Worm (Caenorhabditis elegans) whole organism, L4 larva: Measurements from ENCODE around the gene arrd-25.
A peak's percentile ranks its signal among the peaks of the same experiment; 100 is the strongest.

Source experiments
- D1046.2 ChIP-seq: fragments of 200-800 bp; sonication (Bioruptor generic); IDR thresholded peaks from 2 replicates; pipeline ENCODE4 v1.3.6; 2022; ENCODE audit warnings: missing genetic modification characterization, missing compliant biosample characterization
- F10B5.3 ChIP-seq: sonication (generic microtip); optimal IDR thresholded peaks from 2 replicates; lab custom pipeline; 2016; ENCODE audit warnings: mild to moderate bottlenecking, missing genetic modification characterization, missing compliant biosample characterization
- F44E2.7 ChIP-seq: fragments of 200-800 bp; sonication (Bioruptor generic); IDR thresholded peaks from 2 replicates; pipeline ENCODE4 v2.1.2; 2022; ENCODE audit warnings: missing genetic modification characterization, missing compliant biosample characterization
- Y48G9A.11 ChIP-seq: fragments of 200-800 bp; sonication (Bioruptor generic); IDR thresholded peaks from 2 replicates; pipeline ENCODE4 v1.3.6; 2022; ENCODE audit warnings: missing genetic modification reagents, missing genetic modification characterization, missing compliant biosample characterization
- Y75B8A.6 ChIP-seq: fragments of 200-800 bp; sonication (Bioruptor generic); IDR thresholded peaks from 2 replicates; pipeline ENCODE4 v1.3.6; 2022; ENCODE audit warnings: missing genetic modification reagents, missing genetic modification characterization, missing compliant biosample characterization
- ZK337.2 ChIP-seq: fragments of 200-800 bp; sonication (Bioruptor generic); IDR thresholded peaks from 2 replicates; pipeline ENCODE4 v1.3.6; 2022; ENCODE audit warnings: missing genetic modification reagents, missing genetic modification characterization, missing compliant biosample characterization
- ZK546.5 ChIP-seq, 2 experiments: sonication (generic microtip); optimal IDR thresholded peaks; 2 replicates each; lab custom pipeline; 2017; ENCODE audit warnings: missing biosample characterization in 2 of 2, missing genetic modification characterization in 2 of 2
- aha-1 ChIP-seq: fragments of 150-350 bp; peaks from one replicate; lab custom pipeline; 2014; ENCODE audit warnings: missing biosample characterization, missing genetic modification characterization
- aly-2 ChIP-seq: sonication (generic microtip); optimal IDR thresholded peaks from 2 replicates; lab custom pipeline; 2018; ENCODE audit warnings: missing biosample characterization, missing genetic modification characterization
- ama-1 ChIP-seq: fragments of 150-350 bp; optimal IDR thresholded peaks from 2 replicates; lab custom pipeline; 2014; ENCODE audit warnings: inconsistent platforms, mixed read lengths
- arid-1 ChIP-seq: fragments of 200-800 bp; sonication (Bioruptor generic); conservative IDR thresholded peaks from 2 replicates; pipeline ENCODE4 v1.3.6; 2022; ENCODE audit warnings: missing genetic modification reagents, missing genetic modification characterization, missing compliant biosample characterization
- ceh-20 ChIP-seq: fragments of 200-800 bp; sonication (Bioruptor generic); IDR thresholded peaks from 2 replicates; pipeline ENCODE4 v1.3.6; 2022; ENCODE audit warnings: missing genetic modification reagents, missing genetic modification characterization, missing compliant biosample characterization
- ceh-28 ChIP-seq: fragments of 150-350 bp; optimal IDR thresholded peaks from 2 replicates; lab custom pipeline; 2014; ENCODE audit warnings: missing biosample characterization, missing genetic modification reagents, missing genetic modification characterization
- ceh-62 ChIP-seq: sonication (generic microtip); optimal IDR thresholded peaks from 2 replicates; lab custom pipeline; 2017; ENCODE audit warnings: missing biosample characterization, missing genetic modification characterization
- cey-2 ChIP-seq: sonication (generic microtip); optimal IDR thresholded peaks from 3 replicates; lab custom pipeline; 2017; ENCODE audit warnings: missing genetic modification characterization, mild to moderate bottlenecking, missing compliant biosample characterization, antibody characterized with exemption, borderline replicate concordance; ENCODE audit not compliant: insufficient read depth
- ctbp-1 ChIP-seq: fragments of 200-800 bp; sonication (Bioruptor generic); IDR thresholded peaks from 2 replicates; pipeline ENCODE4 v1.3.6; 2022; ENCODE audit warnings: missing genetic modification reagents, missing genetic modification characterization, missing compliant biosample characterization
- daf-16 ChIP-seq, 3 experiments: sonication (generic microtip); optimal IDR thresholded peaks; 2 replicates each; lab custom pipeline; 2016 to 2017; ENCODE audit warnings: missing genetic modification characterization in 3 of 3, missing genetic modification reagents in 3 of 3, mild to moderate bottlenecking in 2 of 3, missing compliant biosample characterization in 2 of 3, missing biosample characterization in 1 of 3, moderate library complexity in 1 of 3
- dmd-6 ChIP-seq: fragments of 200-800 bp; sonication (Bioruptor generic); IDR thresholded peaks from 2 replicates; pipeline ENCODE4 v1.3.6; 2022; ENCODE audit warnings: missing genetic modification reagents, missing genetic modification characterization, missing compliant biosample characterization
- dmd-9 ChIP-seq: fragments of 200-800 bp; sonication (Bioruptor generic); IDR thresholded peaks from 2 replicates; pipeline ENCODE4 v1.3.6; 2022; ENCODE audit warnings: missing genetic modification reagents, missing genetic modification characterization, missing compliant biosample characterization
- duxl-1 ChIP-seq: sonication (generic microtip); optimal IDR thresholded peaks from 2 replicates; lab custom pipeline; 2016; ENCODE audit warnings: mild to moderate bottlenecking, missing genetic modification characterization, moderate library complexity, missing compliant biosample characterization; ENCODE audit not compliant: poor library complexity
- dve-1 ChIP-seq: sonication (generic microtip); optimal IDR thresholded peaks from 2 replicates; lab custom pipeline; 2017; ENCODE audit warnings: antibody characterized with exemption, mild to moderate bottlenecking, missing genetic modification characterization, missing compliant biosample characterization; ENCODE audit not compliant: insufficient read depth
- fos-1 ChIP-seq: fragments of 150-350 bp; optimal IDR thresholded peaks from 2 replicates; lab custom pipeline; 2014; ENCODE audit warnings: missing biosample characterization, missing genetic modification characterization
- hif-1 ChIP-seq, 2 experiments: sonication (generic microtip); optimal IDR thresholded peaks; 2 replicates each; lab custom pipeline; 2016 to 2017; ENCODE audit warnings: missing compliant biosample characterization in 2 of 2, missing genetic modification characterization in 2 of 2, missing genetic modification reagents in 2 of 2, missing genotype in 2 of 2, mild to moderate bottlenecking in 1 of 2
- hlh-30 ChIP-seq: sonication (generic microtip); optimal IDR thresholded peaks from 2 replicates; lab custom pipeline; 2017; ENCODE audit warnings: antibody characterized with exemption, mild to moderate bottlenecking, missing genetic modification characterization, missing compliant biosample characterization; ENCODE audit not compliant: insufficient read depth
- lim-7 ChIP-seq: fragments of 200-800 bp; sonication (Bioruptor generic); IDR thresholded peaks from 2 replicates; pipeline ENCODE4 v1.3.6; 2022; ENCODE audit warnings: missing genetic modification characterization, missing compliant biosample characterization
- lin-29 ChIP-seq: fragments of 200-800 bp; sonication (Bioruptor generic); IDR thresholded peaks from 2 replicates; pipeline ENCODE4 v1.3.6; 2022; ENCODE audit warnings: missing genetic modification reagents, missing genetic modification characterization, missing compliant biosample characterization
- mxl-3 ChIP-seq: fragments of 200-800 bp; sonication (Bioruptor generic); optimal IDR thresholded peaks from 2 replicates; lab custom pipeline; 2018; ENCODE audit warnings: mild to moderate bottlenecking, missing genetic modification characterization, missing compliant biosample characterization
- nhr-11 ChIP-seq: fragments of 150-350 bp; optimal IDR thresholded peaks from 2 replicates; lab custom pipeline; 2014; ENCODE audit warnings: missing biosample characterization, missing genetic modification characterization
- nhr-237 ChIP-seq: sonication (generic microtip); optimal IDR thresholded peaks from 2 replicates; lab custom pipeline; 2017; ENCODE audit warnings: missing biosample characterization, missing genetic modification characterization
- nhr-25 ChIP-seq: sonication (generic microtip); optimal IDR thresholded peaks from 2 replicates; lab custom pipeline; 2017; ENCODE audit warnings: missing genetic modification characterization, mild to moderate bottlenecking, missing compliant biosample characterization, antibody characterized with exemption, moderate library complexity, borderline replicate concordance; ENCODE audit not compliant: insufficient read depth
- nhr-28 ChIP-seq: fragments of 150-350 bp; optimal IDR thresholded peaks from 2 replicates; lab custom pipeline; 2014; ENCODE audit warnings: missing biosample characterization, missing genetic modification characterization
- nhr-42 ChIP-seq: fragments of 200-800 bp; sonication (Bioruptor generic); IDR thresholded peaks from 2 replicates; pipeline ENCODE4 v1.3.6; 2022; ENCODE audit warnings: missing genetic modification characterization, missing compliant biosample characterization
- nhr-76 ChIP-seq: fragments of 150-350 bp; optimal IDR thresholded peaks from 2 replicates; lab custom pipeline; 2014; ENCODE audit warnings: missing biosample characterization, missing genetic modification characterization
- pha-4 ChIP-seq, 2 experiments: fragments of 150-350 bp in 1 of 2; fragments of 200-800 bp in 1 of 2; sonication (Bioruptor generic) in 1 of 2; IDR thresholded peaks in 1 of 2; optimal IDR thresholded peaks in 1 of 2; 2 replicates each; pipeline versions ENCODE4 v1.3.6 to Lab custom; 2014 to 2022; ENCODE audit warnings: missing genetic modification characterization in 2 of 2, missing genetic modification reagents in 2 of 2, missing biosample characterization in 1 of 2, missing compliant biosample characterization in 1 of 2
- rbr-2 ChIP-seq: sonication (generic microtip); optimal IDR thresholded peaks from 2 replicates; lab custom pipeline; 2016; ENCODE audit warnings: missing genotype, missing genetic modification characterization, missing compliant biosample characterization
- saeg-2 ChIP-seq: fragments of 200-800 bp; sonication (Bioruptor generic); IDR thresholded peaks from 2 replicates; pipeline ENCODE4 v1.3.6; 2022; ENCODE audit warnings: missing genetic modification reagents, missing genetic modification characterization, missing compliant biosample characterization
- sdz-12 ChIP-seq: fragments of 200-800 bp; sonication (Bioruptor generic); optimal IDR thresholded peaks from 2 replicates; lab custom pipeline; 2018; ENCODE audit warnings: mild to moderate bottlenecking, missing genetic modification characterization, missing compliant biosample characterization
- set-16 ChIP-seq: fragments of 200-800 bp; sonication (Bioruptor generic); IDR thresholded peaks from 2 replicates; pipeline ENCODE4 v1.3.6; 2022; ENCODE audit warnings: missing genetic modification reagents, missing genetic modification characterization, missing compliant biosample characterization
- skn-1 ChIP-seq: fragments of 150-350 bp; optimal IDR thresholded peaks from 2 replicates; lab custom pipeline; 2014; ENCODE audit warnings: missing biosample characterization, missing genetic modification characterization
- spr-3 ChIP-seq: fragments of 200-800 bp; sonication (Bioruptor generic); optimal IDR thresholded peaks from 2 replicates; lab custom pipeline; 2018; ENCODE audit warnings: mild to moderate bottlenecking, missing genetic modification characterization, missing compliant biosample characterization
- tag-97 ChIP-seq: fragments of 200-800 bp; sonication (Bioruptor generic); IDR thresholded peaks from 2 replicates; pipeline ENCODE4 v1.3.6; 2022; ENCODE audit warnings: missing genetic modification characterization, missing compliant biosample characterization
- unc-62 ChIP-seq, 3 experiments: fragments of 150-350 bp in 1 of 3; sonication (generic microtip); optimal IDR thresholded peaks in 2 of 3; peaks in 1 of 3; 1 replicate in 1 of 3; 2 replicates in 2 of 3; lab custom pipeline; 2014 to 2017; ENCODE audit warnings: missing biosample characterization in 3 of 3, missing genetic modification characterization in 3 of 3, missing genetic modification reagents in 3 of 3, missing genotype in 1 of 3
- zag-1 ChIP-seq: fragments of 150-350 bp; optimal IDR thresholded peaks from 2 replicates; lab custom pipeline; 2014; ENCODE audit warnings: missing biosample characterization, missing genetic modification characterization
- zfp-2 ChIP-seq: sonication (generic microtip); optimal IDR thresholded peaks from 2 replicates; lab custom pipeline; 2016; ENCODE audit warnings: mild to moderate bottlenecking, missing genetic modification characterization, missing compliant biosample characterization
- zip-11 ChIP-seq: fragments of 200-800 bp; sonication (Bioruptor generic); IDR thresholded peaks from 2 replicates; pipeline ENCODE4 v1.3.6; 2022; ENCODE audit warnings: missing genetic modification characterization, missing compliant biosample characterization
- zip-2 ChIP-seq: fragments of 150-350 bp; optimal IDR thresholded peaks from 2 replicates; lab custom pipeline; 2014; ENCODE audit warnings: missing biosample characterization, missing genetic modification characterization

The arrd-25 gene

ce11 chrX:14030524-14030923 is 3.1 kb upstream of the arrd-25 start:
- no peak for TF ChIP-seq pha-4 (GFP tag; IDR thresholded peaks at IDR 0.05; lab: Robert Waterston, UW)
- peak; percentile 46 for TF ChIP-seq pha-4 (tag; optimal IDR thresholded peaks at IDR 0.05; lab: Kevin White, UChicago)
- peak; percentile 27 for TF ChIP-seq nhr-28 (tag; lab: Kevin White, UChicago)
- TF ChIP-seq Y75B8A.6 (GFP tag; lab: Robert Waterston, UW), result no peak
- peak; percentile 71 for TF ChIP-seq dmd-6 (GFP tag; lab: Robert Waterston, UW)
- TF ChIP-seq zfp-2, result no peak
- TF ChIP-seq daf-16 (GFP tag; optimal IDR thresholded peaks at IDR 0.05; lab: Kevin White, UChicago), result no peak
- peak; percentile 20 for TF ChIP-seq daf-16 (tag; optimal IDR thresholded peaks at IDR 0.05; lab: Kevin White, UChicago)
- TF ChIP-seq unc-62 (GFP tag; optimal IDR thresholded peaks at IDR 0.05 in 1 of 2; lab: Kevin White, UChicago), result peak in 1 of 2 experiments; percentile 20
- TF ChIP-seq unc-62 (tag; optimal IDR thresholded peaks at IDR 0.05; lab: Kevin White, UChicago), result no peak

ce11 chrX:14039293-14039692 is 5.7 kb downstream of the arrd-25 start:
- TF ChIP-seq zag-1 (no peak), skn-1 (no peak), saeg-2 (GFP tag; lab: Robert Waterston, UW) (no peak), ceh-62 (no peak), F10B5.3 (tag; lab: Kevin White, UChicago) (no peak), duxl-1 (tag; lab: Kevin White, UChicago) (no peak)
- TF ChIP-seq, all 104 proteins: peak for 0

- TF ChIP-seq D1046.2 (no peak), ZK337.2 (GFP tag; lab: Robert Waterston, UW) (no peak), aha-1 (tag; lab: Kevin White, UChicago) (peak; percentile 51), zfp-2 (no peak), F44E2.7 (GFP tag; lab: Robert Waterston, UW) (no peak), ama-1 (no peak), ceh-20 (GFP tag; lab: Robert Waterston, UW) (peak; percentile 68), zip-2 (tag; lab: Kevin White, UChicago) (no peak), sdz-12 (no peak), arid-1 (GFP tag; lab: Robert Waterston, UW) (no peak), lim-7 (GFP tag; lab: Robert Waterston, UW) (no peak), tag-97 (GFP tag; lab: Robert Waterston, UW) (no peak), nhr-25 (tag; lab: Kevin White, UChicago) (no peak), ctbp-1 (GFP tag; lab: Robert Waterston, UW) (no peak), mxl-3 (GFP tag; lab: Kevin White, UChicago) (no peak), Y48G9A.11 (GFP tag; lab: Robert Waterston, UW) (no peak), cey-2 (tag; lab: Kevin White, UChicago) (no peak), ZK546.5 (tag; optimal IDR thresholded peaks at IDR 0.05; lab: Kevin White, UChicago) (no peak), hif-1 (tag; optimal IDR thresholded peaks at IDR 0.05; lab: Kevin White, UChicago) (no peak), hlh-30 (peak; percentile 16), zip-11 (GFP tag; lab: Robert Waterston, UW) (no peak), dmd-6 (GFP tag; lab: Robert Waterston, UW) (no peak), rbr-2 (tag; lab: Kevin White, UChicago) (no peak), skn-1 (no peak), aly-2 (no peak), nhr-76 (tag; lab: Kevin White, UChicago) (no peak), spr-3 (GFP tag; lab: Kevin White, UChicago) (no peak), nhr-11 (tag; lab: Kevin White, UChicago) (peak; percentile 25), dve-1 (tag; lab: Kevin White, UChicago) (no peak), lin-29 (GFP tag; lab: Robert Waterston, UW) (no peak), nhr-42 (no peak), dmd-9 (GFP tag; lab: Robert Waterston, UW) (no peak), ceh-28 (tag; lab: Kevin White, UChicago) (no peak), nhr-237 (tag; lab: Kevin White, UChicago) (no peak), unc-62 (GFP tag; optimal IDR thresholded peaks at IDR 0.05 in 1 of 2; lab: Kevin White, UChicago) (peak in 1 of 2 experiments; percentile 80), unc-62 (tag; optimal IDR thresholded peaks at IDR 0.05; lab: Kevin White, UChicago) (no peak), set-16 (GFP tag; lab: Robert Waterston, UW) (peak; percentile 46), fos-1 (tag; lab: Kevin White, UChicago) (no peak), F10B5.3 (tag; lab: Kevin White, UChicago) (no peak)
Observed at ce11 chrX:14044362-14044761, 10.8 kb downstream of the arrd-25 start.
